Fruit fly (Drosophila melanogaster) whole organism, prepupa: ENCODE measurements around the gene qtc.
A peak's percentile ranks its signal among the peaks of the same experiment; 100 is the strongest.

Source experiments
- CG11294 ChIP-seq: fragments of 200-800 bp; sonication (Bioruptor generic); IDR thresholded peaks from 2 replicates; pipeline ENCODE4 v1.3.6; 2022; ENCODE audit warnings: missing biosample characterization, missing genetic modification characterization
- CG11762 ChIP-seq: fragments of 200-800 bp; sonication (Bioruptor generic); optimal IDR thresholded peaks from 3 replicates; lab custom pipeline; 2016; ENCODE audit warnings: missing biosample characterization, missing genetic modification characterization; ENCODE audit not compliant: insufficient read depth
- CG15336 ChIP-seq: fragments of 200-800 bp; sonication (Bioruptor generic); IDR thresholded peaks from 2 replicates; pipeline ENCODE4 v1.3.6; 2022; ENCODE audit warnings: missing biosample characterization, missing genetic modification characterization
- CG1621 ChIP-seq: fragments of 200-800 bp; sonication (Bioruptor generic); optimal IDR thresholded peaks from 3 replicates; lab custom pipeline; 2018; ENCODE audit warnings: missing biosample characterization, mild to moderate bottlenecking, missing genetic modification characterization
- CG32006 ChIP-seq: fragments of 200-800 bp; sonication (Bioruptor generic); optimal IDR thresholded peaks from 3 replicates; lab custom pipeline; 2017; ENCODE audit warnings: missing biosample characterization, mild to moderate bottlenecking, missing genetic modification characterization
- CG3919 ChIP-seq: fragments of 200-800 bp; sonication (Bioruptor generic); optimal IDR thresholded peaks from 3 replicates; lab custom pipeline; 2016; ENCODE audit warnings: missing biosample characterization, missing genetic modification characterization
- CG4318 ChIP-seq: fragments of 200-800 bp; sonication (Bioruptor generic); optimal IDR thresholded peaks from 3 replicates; lab custom pipeline; 2017; ENCODE audit warnings: missing biosample characterization, mild to moderate bottlenecking, missing genetic modification characterization
- CG6163 ChIP-seq: fragments of 200-800 bp; sonication (Bioruptor generic); IDR thresholded peaks from 3 replicates; pipeline ENCODE4 v1.3.6; 2022; ENCODE audit warnings: missing biosample characterization, missing genetic modification characterization
- CG6276 ChIP-seq: fragments of 200-800 bp; sonication (Bioruptor generic); optimal IDR thresholded peaks from 2 replicates; lab custom pipeline; 2017; ENCODE audit warnings: missing biosample characterization, mild to moderate bottlenecking, missing genetic modification characterization
- CG6808 ChIP-seq: fragments of 200-800 bp; sonication (Bioruptor generic); optimal IDR thresholded peaks from 3 replicates; lab custom pipeline; 2017; ENCODE audit warnings: missing biosample characterization, missing genetic modification characterization, mild to moderate bottlenecking, moderate library complexity, missing genetic modification reagents
- CG8119 ChIP-seq: fragments of 200-800 bp; sonication (Bioruptor generic); IDR thresholded peaks from 3 replicates; pipeline ENCODE4 v1.3.6; 2022; ENCODE audit warnings: missing biosample characterization, missing genetic modification characterization
- CG8319 ChIP-seq: fragments of 200-800 bp; sonication (Bioruptor generic); optimal IDR thresholded peaks from 3 replicates; lab custom pipeline; 2016; ENCODE audit warnings: missing biosample characterization, missing genetic modification characterization
- Eip75B ChIP-seq: fragments of 200-800 bp; sonication (Bioruptor generic); optimal IDR thresholded peaks from 3 replicates; lab custom pipeline; 2016; ENCODE audit warnings: missing biosample characterization, missing genetic modification characterization
- Eip78C ChIP-seq: fragments of 200-800 bp; sonication (Bioruptor generic); peaks from one replicate; lab custom pipeline; 2016; ENCODE audit warnings: missing biosample characterization, missing genetic modification characterization
- Ets21C ChIP-seq: fragments of 200-800 bp; sonication (Bioruptor generic); optimal IDR thresholded peaks from 3 replicates; lab custom pipeline; 2016; ENCODE audit warnings: missing biosample characterization, missing genetic modification characterization
- Hr38 ChIP-seq: sonication (Bioruptor generic); optimal IDR thresholded peaks from 2 replicates; lab custom pipeline; 2016; ENCODE audit warnings: missing biosample characterization, missing genetic modification characterization
- Hr39 ChIP-seq: fragments of 200-800 bp; sonication (Bioruptor generic); optimal IDR thresholded peaks from 2 replicates; lab custom pipeline; 2016; ENCODE audit warnings: missing biosample characterization, missing genetic modification characterization
- Hr4 ChIP-seq: fragments of 200-800 bp; sonication (Bioruptor generic); optimal IDR thresholded peaks from 3 replicates; lab custom pipeline; 2016; ENCODE audit warnings: missing biosample characterization, missing genetic modification characterization
- Lpt ChIP-seq: fragments of 200-800 bp; sonication (Bioruptor generic); optimal IDR thresholded peaks from 3 replicates; lab custom pipeline; 2016; ENCODE audit warnings: missing biosample characterization, missing genetic modification characterization
- Met ChIP-seq: fragments of 200-800 bp; sonication (Bioruptor generic); optimal IDR thresholded peaks from 3 replicates; lab custom pipeline; 2016; ENCODE audit warnings: missing biosample characterization, missing genetic modification characterization
- OdsH ChIP-seq: fragments of 200-800 bp; sonication (Bioruptor generic); optimal IDR thresholded peaks from 3 replicates; lab custom pipeline; 2016; ENCODE audit warnings: missing biosample characterization, missing genetic modification characterization
- Smox ChIP-seq: fragments of 200-800 bp; sonication (Bioruptor generic); optimal IDR thresholded peaks from 3 replicates; lab custom pipeline; 2016; ENCODE audit warnings: missing biosample characterization, missing genetic modification characterization
- Sox102F ChIP-seq: fragments of 200-800 bp; sonication (Bioruptor generic); optimal IDR thresholded peaks from 2 replicates; lab custom pipeline; 2016; ENCODE audit warnings: missing biosample characterization, mild to moderate bottlenecking, missing genetic modification characterization
- achi ChIP-seq: fragments of 200-800 bp; sonication (Bioruptor generic); optimal IDR thresholded peaks from 3 replicates; lab custom pipeline; 2016; ENCODE audit warnings: missing biosample characterization, missing genetic modification characterization
- acj6 ChIP-seq: fragments of 200-800 bp; sonication (Bioruptor generic); optimal IDR thresholded peaks from 3 replicates; lab custom pipeline; 2016; ENCODE audit warnings: missing biosample characterization, missing genetic modification characterization
- cyc ChIP-seq: fragments of 200-800 bp; sonication (Bioruptor generic); optimal IDR thresholded peaks from 3 replicates; lab custom pipeline; 2016; ENCODE audit warnings: missing biosample characterization, missing genetic modification characterization
- dsx ChIP-seq: fragments of 200-800 bp; optimal IDR thresholded peaks from 3 replicates; lab custom pipeline; 2019; ENCODE audit warnings: missing biosample characterization, mild to moderate bottlenecking, missing genetic modification characterization, moderate library complexity; ENCODE audit not compliant: poor library complexity, severe bottlenecking
- esn ChIP-seq: fragments of 200-800 bp; sonication (Bioruptor generic); optimal IDR thresholded peaks from 2 replicates; lab custom pipeline; 2016; ENCODE audit warnings: missing biosample characterization, mild to moderate bottlenecking, missing genetic modification characterization, moderate library complexity
- fd59A ChIP-seq: fragments of 200-800 bp; sonication (Bioruptor generic); optimal IDR thresholded peaks from 2 replicates; lab custom pipeline; 2017; ENCODE audit warnings: missing biosample characterization, mild to moderate bottlenecking, missing genetic modification characterization, missing genetic modification reagents
- fd85E ChIP-seq: fragments of 200-800 bp; sonication (Bioruptor generic); optimal IDR thresholded peaks from 3 replicates; lab custom pipeline; 2016; ENCODE audit warnings: missing biosample characterization, missing genetic modification characterization
- net ChIP-seq: fragments of 200-800 bp; sonication (Bioruptor generic); optimal IDR thresholded peaks from 3 replicates; lab custom pipeline; 2016; ENCODE audit warnings: missing biosample characterization, missing genetic modification characterization
- pdm3 ChIP-seq: fragments of 200-800 bp; sonication (Bioruptor generic); optimal IDR thresholded peaks from 3 replicates; lab custom pipeline; 2016; ENCODE audit warnings: missing biosample characterization, missing genetic modification characterization
- salr ChIP-seq, 2 experiments: fragments of 200-800 bp; sonication (Bioruptor generic); optimal IDR thresholded peaks; 3 replicates each; lab custom pipeline; 2016 to 2018; ENCODE audit warnings: missing biosample characterization in 2 of 2, missing genetic modification characterization in 2 of 2, mild to moderate bottlenecking in 1 of 2
- svp ChIP-seq: fragments of 200-800 bp; sonication (Bioruptor generic); peaks from one replicate; lab custom pipeline; 2016; ENCODE audit warnings: missing biosample characterization, missing genetic modification characterization
- vri ChIP-seq: fragments of 200-800 bp; sonication (Bioruptor generic); optimal IDR thresholded peaks from 3 replicates; lab custom pipeline; 2016; ENCODE audit warnings: missing biosample characterization, mild to moderate bottlenecking, missing genetic modification characterization

The qtc gene

DNA sequence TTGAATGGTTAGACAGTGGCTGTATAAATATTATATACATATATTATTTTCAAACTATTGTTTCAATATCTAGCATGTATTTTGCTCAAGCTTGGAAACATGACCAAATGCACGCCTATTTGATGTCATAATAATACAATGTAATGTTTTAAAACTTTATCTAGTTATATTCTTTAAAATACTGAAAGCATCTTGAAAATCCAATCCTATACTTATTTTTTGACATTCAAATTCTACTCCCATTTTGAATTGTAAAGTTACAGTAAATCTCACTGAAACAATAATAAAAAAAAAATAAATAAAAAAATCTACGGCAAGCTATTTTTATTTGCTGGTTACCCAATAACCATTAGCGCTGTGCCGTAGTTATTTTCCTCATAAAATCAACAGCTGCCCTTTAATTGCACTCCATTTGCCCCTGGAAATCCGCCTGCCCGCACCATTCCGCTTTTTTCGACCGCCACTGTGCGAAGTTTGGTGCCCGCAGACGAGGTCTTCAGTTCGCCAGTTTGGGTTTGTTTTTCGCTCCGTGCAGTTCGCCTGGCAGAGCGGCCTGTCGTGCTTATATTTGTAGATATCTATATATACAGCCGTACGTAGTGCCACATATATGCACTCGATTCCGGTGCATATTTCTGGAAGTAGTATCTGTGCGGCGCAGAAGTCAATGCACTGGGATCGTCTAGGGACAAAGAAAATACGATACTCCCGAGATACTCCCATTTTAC lies 15.6 kb upstream of the qtc start (continued):
- TF ChIP-seq Smox (GFP tag; lab: Kevin White, UChicago) (peak; percentile 46), CG11762 (no peak), Eip78C (peak; percentile 78), svp (GFP tag; lab: Kevin White, UChicago) (peak; percentile 87), vri (GFP tag; lab: Kevin White, UChicago) (peak; percentile 97), salr (GFP tag; optimal IDR thresholded peaks at IDR 0.05; lab: Kevin White, UChicago) (peak in 1 of 2 experiments; percentile 35), CG8319 (no peak), esn (peak; percentile 60), CG32006 (peak; percentile 70), net (GFP tag; lab: Kevin White, UChicago) (peak; percentile 28), acj6 (GFP tag; lab: Kevin White, UChicago) (peak; percentile 36), achi (GFP tag; lab: Kevin White, UChicago) (peak; percentile 58), CG4318 (GFP tag; lab: Kevin White, UChicago) (peak; percentile 49), CG6808 (GFP tag; lab: Kevin White, UChicago) (no peak), fd85E (GFP tag; lab: Kevin White, UChicago) (peak; percentile 14), fd59A (GFP tag; lab: Kevin White, UChicago) (no peak), CG8119 (GFP tag; lab: Robert Waterston, UW) (peak; percentile 42; the same call in 1 of the 3 replicates), Eip75B (GFP tag; lab: Kevin White, UChicago) (peak; percentile 43), CG6163 (GFP tag; lab: Robert Waterston, UW) (peak; percentile 59), Hr38 (GFP tag; lab: Kevin White, UChicago) (no peak), Lpt (GFP tag; lab: Kevin White, UChicago) (peak; percentile 33), CG15336 (GFP tag; lab: Robert Waterston, UW) (peak; percentile 49; the same call in 1 of the 2 replicates), cyc (GFP tag; lab: Kevin White, UChicago) (peak; percentile 40), Sox102F (GFP tag; lab: Kevin White, UChicago) (peak; percentile 55), CG3919 (GFP tag; lab: Kevin White, UChicago) (peak; percentile 53), CG11294 (GFP tag; lab: Robert Waterston, UW) (peak; percentile 17; the same call in 1 of the 2 replicates), Hr39 (GFP tag; lab: Kevin White, UChicago) (peak; percentile 37), Hr4 (GFP tag; lab: Kevin White, UChicago) (peak; percentile 63), CG1621 (peak; percentile 20)

DNA sequence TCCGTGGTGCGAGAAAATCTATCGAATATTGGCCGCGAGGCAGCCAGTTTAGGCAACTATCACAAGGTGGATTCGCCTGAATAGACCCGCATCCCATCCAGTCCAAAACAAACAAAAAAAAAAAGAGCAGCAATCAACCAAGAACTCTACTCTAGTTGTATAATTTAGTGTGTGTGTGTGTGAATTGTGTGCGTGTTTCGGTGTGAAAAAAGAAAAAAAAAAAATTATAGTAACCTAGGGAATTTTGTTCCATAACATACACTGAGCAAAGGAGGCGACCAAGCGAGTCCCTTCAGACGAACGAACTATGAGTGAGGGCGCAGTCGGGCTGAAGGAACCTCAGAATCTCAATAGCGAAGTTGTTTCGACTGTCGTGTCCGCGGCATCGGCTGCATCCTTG lies 14.4 kb upstream of the qtc start:
- TF ChIP-seq OdsH (GFP tag; lab: Kevin White, UChicago) (no peak), CG4318 (GFP tag; lab: Kevin White, UChicago) (no peak), CG11294 (GFP tag; lab: Robert Waterston, UW) (no peak), cyc (GFP tag; lab: Kevin White, UChicago) (no peak), Eip78C (peak; percentile 32), Ets21C (GFP tag; lab: Kevin White, UChicago) (no peak)

DNA sequence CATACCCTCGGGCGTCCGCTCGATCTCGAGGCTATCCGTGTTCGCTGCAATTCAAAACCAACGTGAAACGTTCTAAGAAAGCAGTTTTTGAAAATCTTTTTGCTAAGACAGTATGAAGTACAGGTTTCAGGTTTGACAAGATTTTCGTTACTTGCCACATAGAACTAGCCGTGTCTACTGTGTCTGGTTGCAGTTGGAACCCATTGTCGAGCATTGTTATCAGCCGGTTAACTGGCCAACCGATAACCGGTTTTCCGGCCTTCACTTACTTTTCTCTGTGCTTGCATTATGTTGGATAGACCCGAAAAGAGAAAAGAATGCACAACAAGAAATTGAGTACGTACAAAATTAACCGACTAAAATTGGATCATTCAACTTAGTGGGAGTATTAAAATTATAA lies 10.6 kb upstream of the qtc start:
- TF ChIP-seq CG6276 (peak; percentile 18), CG32006 (peak; percentile 37), dsx (GFP tag; lab: Kevin White, UChicago) (no peak), CG1621 (peak; percentile 58)

DNA sequence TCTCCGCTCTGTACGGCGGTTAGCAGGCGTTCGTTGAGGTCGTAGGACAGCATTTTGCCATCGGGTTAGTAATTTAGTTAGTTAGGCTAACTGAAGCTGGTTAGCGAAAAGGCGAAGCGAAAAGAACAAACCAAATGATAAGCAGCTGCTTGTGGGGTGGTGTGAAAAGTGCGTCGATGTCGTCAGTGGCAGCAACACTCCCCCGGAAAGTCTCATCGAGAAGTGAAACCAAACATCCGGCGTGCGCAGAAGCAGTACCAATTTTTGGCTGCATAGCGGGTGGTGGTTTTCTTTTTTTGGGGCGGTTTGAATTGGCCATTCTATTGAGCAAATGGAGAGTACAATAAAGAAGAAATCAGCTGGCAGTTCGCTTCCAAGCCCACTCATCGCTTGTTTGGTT lies 9.8 kb upstream of the qtc start, which contains the start of gene CG9121:
TSS of gene CG9121 (minus strand) at position 238 of the 400 bp plus-strand sequence.
- TF ChIP-seq Hr4 (GFP tag; lab: Kevin White, UChicago), result no peak
- TF ChIP-seq Met (GFP tag; lab: Kevin White, UChicago), result no peak
- peak; percentile 8 for TF ChIP-seq Eip78C
- TF ChIP-seq CG3919 (GFP tag; lab: Kevin White, UChicago), result no peak
- no peak for TF ChIP-seq Hr38 (GFP tag; lab: Kevin White, UChicago)
- no peak for TF ChIP-seq pdm3 (GFP tag; lab: Kevin White, UChicago)
